1 fruit fly cellular context compared by ENCODE assay signal in genomic region chr3R:16005943-16006342, dm6.
TF ChIP-seq lines count a peak whose summit lies in the region.

No protein-coding gene starts in this region.

TF ChIP-seq in whole organism, embryonic, 481 proteins besides CTCF, POLR2A, EP300 and RAD21 (continued from another document):
- TF ChIP-seq odd (GFP tag; optimal IDR thresholded peaks at IDR 0.05; lab: Kevin White, UChicago) (peak; percentile 58), CG11504 (tag; optimal IDR thresholded peaks at IDR 0.05; lab: Kevin White, UChicago) (peak; percentile 44), cad (GFP tag; optimal IDR thresholded peaks at IDR 0.05; lab: Kevin White, UChicago) (no peak), mirr (GFP tag; optimal IDR thresholded peaks at IDR 0.05; lab: Kevin White, UChicago) (no peak), chif (GFP tag; optimal IDR thresholded peaks at IDR 0.05; lab: Kevin White, UChicago) (no peak), CG2712 (tag; optimal IDR thresholded peaks at IDR 0.05; lab: Kevin White, UChicago) (peak; percentile 7), E2f1 (GFP tag; IDR thresholded peaks at IDR 0.05; lab: Robert Waterston, UW) (no peak), Trl (optimal IDR thresholded peaks at IDR 0.05; lab: Kevin White, UChicago) (no peak), Trl (GFP tag; optimal IDR thresholded peaks at IDR 0.05; lab: Kevin White, UChicago) (peak; percentile 20), abd-A (tag; optimal IDR thresholded peaks at IDR 0.05; lab: Kevin White, UChicago) (no peak), Eip74EF (GFP tag; optimal IDR thresholded peaks at IDR 0.05; lab: Kevin White, UChicago) (peak in 1 of 2 experiments; percentile 54), sob (GFP tag; IDR thresholded peaks at IDR 0.05; lab: Robert Waterston, UW) (no peak; the same call in 1 of the 2 replicates), crc (GFP tag; optimal IDR thresholded peaks at IDR 0.05; lab: Kevin White, UChicago) (peak; percentile 19), slp2 (GFP tag; optimal IDR thresholded peaks at IDR 0.05; lab: Kevin White, UChicago) (no peak), peb (GFP tag; IDR thresholded peaks at IDR 0.05; lab: Robert Waterston, UW) (no peak), sr (GFP tag; IDR thresholded peaks at IDR 0.05; lab: Robert Waterston, UW) (no peak), bigmax (GFP tag; optimal IDR thresholded peaks at IDR 0.05; lab: Kevin White, UChicago) (no peak), CG13775 (GFP tag; optimal IDR thresholded peaks at IDR 0.05; lab: Kevin White, UChicago) (no peak), CG1233 (GFP tag; optimal IDR thresholded peaks at IDR 0.05; lab: Kevin White, UChicago) (peak; percentile 65), gsb-n (tag; optimal IDR thresholded peaks at IDR 0.05; lab: Kevin White, UChicago) (peak; percentile 48), CG1603 (tag; optimal IDR thresholded peaks at IDR 0.05; lab: Kevin White, UChicago) (peak; percentile 52), schlank (tag; optimal IDR thresholded peaks at IDR 0.05; lab: Kevin White, UChicago) (peak; percentile 44), CG6254 (GFP tag; optimal IDR thresholded peaks at IDR 0.05; lab: Kevin White, UChicago) (peak; percentile 41), CG10321 (GFP tag; IDR thresholded peaks at IDR 0.05; lab: Robert Waterston, UW) (no peak), bbx (GFP tag; IDR thresholded peaks at IDR 0.05; lab: Robert Waterston, UW; ENCODE audit: partially characterized antibody) (no peak), CG10543 (GFP tag; optimal IDR thresholded peaks at IDR 0.05; lab: Kevin White, UChicago) (peak; percentile 1), Taf1 (GFP tag; IDR thresholded peaks at IDR 0.05; lab: Robert Waterston, UW) (no peak), CG17328 (GFP tag; IDR thresholded peaks at IDR 0.05; lab: Robert Waterston, UW) (no peak), CG14667 (GFP tag; IDR thresholded peaks at IDR 0.05; lab: Robert Waterston, UW) (no peak), CG12299 (tag; optimal IDR thresholded peaks at IDR 0.05; lab: Kevin White, UChicago) (peak; percentile 48), CG18619 (GFP tag; optimal IDR thresholded peaks at IDR 0.05; lab: Kevin White, UChicago) (peak; percentile 49), CG32772 (GFP tag; IDR thresholded peaks at IDR 0.05; lab: Robert Waterston, UW) (no peak), lab (GFP tag; optimal IDR thresholded peaks at IDR 0.05; lab: Kevin White, UChicago) (peak; percentile 58), Vsx1 (GFP tag; optimal IDR thresholded peaks at IDR 0.05; lab: Kevin White, UChicago) (peak; percentile 53), CG12071 (GFP tag; optimal IDR thresholded peaks at IDR 0.05; lab: Kevin White, UChicago) (peak; percentile 68), Sox100B (GFP tag; optimal IDR thresholded peaks at IDR 0.05; lab: Kevin White, UChicago) (peak; percentile 57), CG12391 (tag; optimal IDR thresholded peaks at IDR 0.05; lab: Kevin White, UChicago) (peak; percentile 29), CG8089 (GFP tag; optimal IDR thresholded peaks at IDR 0.05; lab: Kevin White, UChicago) (no peak), CrebB (tag; optimal IDR thresholded peaks at IDR 0.05; lab: Kevin White, UChicago) (peak; percentile 64), CG5245 (GFP tag; optimal IDR thresholded peaks at IDR 0.05; lab: Kevin White, UChicago) (no peak), CG18476 (GFP tag; optimal IDR thresholded peaks at IDR 0.05; lab: Kevin White, UChicago) (peak; percentile 4), CG13123 (GFP tag; optimal IDR thresholded peaks at IDR 0.05; lab: Kevin White, UChicago) (no peak), CG2875 (GFP tag; optimal IDR thresholded peaks at IDR 0.05; lab: Kevin White, UChicago) (peak; percentile 75), CG34224 (GFP tag; IDR thresholded peaks at IDR 0.05; lab: Robert Waterston, UW; ENCODE audit: partially characterized antibody) (no peak), tna (GFP tag; IDR thresholded peaks at IDR 0.05; lab: Robert Waterston, UW; ENCODE audit: partially characterized antibody) (no peak), CG11398 (GFP tag; optimal IDR thresholded peaks at IDR 0.05; lab: Kevin White, UChicago) (no peak), CG17385 (GFP tag; optimal IDR thresholded peaks at IDR 0.05; lab: Kevin White, UChicago) (peak; percentile 51), repo (GFP tag; optimal IDR thresholded peaks at IDR 0.05; lab: Kevin White, UChicago) (no peak), CG15269 (tag; optimal IDR thresholded peaks at IDR 0.05; lab: Kevin White, UChicago) (peak; percentile 38), Mes4 (GFP tag; optimal IDR thresholded peaks at IDR 0.05; lab: Kevin White, UChicago) (no peak), ash1 (GFP tag; optimal IDR thresholded peaks at IDR 0.05; lab: Kevin White, UChicago) (no peak), gce (GFP tag; IDR thresholded peaks at IDR 0.05; lab: Robert Waterston, UW) (no peak), CG5180 (GFP tag; optimal IDR thresholded peaks at IDR 0.05; lab: Kevin White, UChicago) (peak; percentile 41), bcd (GFP tag; optimal IDR thresholded peaks at IDR 0.05; lab: Kevin White, UChicago) (peak; percentile 14), CG11695 (GFP tag; IDR thresholded peaks at IDR 0.05; lab: Robert Waterston, UW) (0 out of 3 replicates have a peak, but pooled peaks have one; percentile 16), CG1529 (GFP tag; optimal IDR thresholded peaks at IDR 0.05; lab: Kevin White, UChicago) (peak; percentile 37), Hmr (GFP tag; optimal IDR thresholded peaks at IDR 0.05; lab: Kevin White, UChicago) (peak; percentile 54), CG7271 (tag; optimal IDR thresholded peaks at IDR 0.05; lab: Kevin White, UChicago) (no peak), CG7372 (GFP tag; IDR thresholded peaks at IDR 0.05; lab: Robert Waterston, UW) (no peak), CG6813 (GFP tag; optimal IDR thresholded peaks at IDR 0.05; lab: Kevin White, UChicago) (peak; percentile 70), TFAM (GFP tag; optimal IDR thresholded peaks at IDR 0.05; lab: Kevin White, UChicago) (no peak), fd64A (GFP tag; optimal IDR thresholded peaks at IDR 0.05; lab: Kevin White, UChicago) (peak; percentile 73), kni (GFP tag; optimal IDR thresholded peaks at IDR 0.05; lab: Kevin White, UChicago) (peak; percentile 36), Dip3 (GFP tag; optimal IDR thresholded peaks at IDR 0.05; lab: Kevin White, UChicago) (no peak), vfl (GFP tag; optimal IDR thresholded peaks at IDR 0.05; lab: Kevin White, UChicago) (no peak), unpg (GFP tag; optimal IDR thresholded peaks at IDR 0.05; lab: Kevin White, UChicago) (peak; percentile 61), tap (tag; optimal IDR thresholded peaks at IDR 0.05; lab: Kevin White, UChicago) (peak; percentile 53), ssp (GFP tag; IDR thresholded peaks at IDR 0.05; lab: Robert Waterston, UW) (no peak), CG32532 (GFP tag; IDR thresholded peaks at IDR 0.05; lab: Robert Waterston, UW) (no peak), HLHmδ (GFP tag; optimal IDR thresholded peaks at IDR 0.05; lab: Kevin White, UChicago) (no peak), fd3F (GFP tag; optimal IDR thresholded peaks at IDR 0.05; lab: Kevin White, UChicago) (peak; percentile 47), CG3407 (GFP tag; optimal IDR thresholded peaks at IDR 0.05; lab: Kevin White, UChicago) (peak; percentile 49), caup (GFP tag; optimal IDR thresholded peaks at IDR 0.05; lab: Kevin White, UChicago; ENCODE audit: severe bottlenecking) (peak; percentile 29), CG4854 (GFP tag; optimal IDR thresholded peaks at IDR 0.05; lab: Kevin White, UChicago) (peak; percentile 28), CG11093 (GFP tag; IDR thresholded peaks at IDR 0.05; lab: Robert Waterston, UW) (no peak), CG17568 (GFP tag; optimal IDR thresholded peaks at IDR 0.05; lab: Kevin White, UChicago) (peak; percentile 78), CG17359 (tag; optimal IDR thresholded peaks at IDR 0.05; lab: Kevin White, UChicago) (peak; percentile 74), Antp (GFP tag; optimal IDR thresholded peaks at IDR 0.05; lab: Kevin White, UChicago) (no peak), bsh (GFP tag; optimal IDR thresholded peaks at IDR 0.05; lab: Kevin White, UChicago) (peak in 1 of 2 experiments; percentile 68), Dek (tag; optimal IDR thresholded peaks at IDR 0.05; lab: Kevin White, UChicago) (peak; percentile 10), CG32767 (GFP tag; IDR thresholded peaks at IDR 0.05; lab: Robert Waterston, UW) (no peak), jigr1 (GFP tag; IDR thresholded peaks at IDR 0.05; lab: Robert Waterston, UW) (no peak), Kr (GFP tag; optimal IDR thresholded peaks at IDR 0.05; lab: Kevin White, UChicago) (peak; percentile 13), CG8924 (tag; optimal IDR thresholded peaks at IDR 0.05; lab: Kevin White, UChicago) (no peak), fru (optimal IDR thresholded peaks at IDR 0.05; lab: Kevin White, UChicago) (no peak), CG13624 (GFP tag; optimal IDR thresholded peaks at IDR 0.05; lab: Kevin White, UChicago) (no peak)
